Fruit fly (Drosophila melanogaster) whole organism, embryonic: ENCODE measurements around the gene Eig71Ei.

Experiments
- ATbp ChIP-seq: fragments of 200-800 bp; sonication (Bioruptor generic); optimal IDR thresholded peaks from 2 replicates; lab custom pipeline; 2017; ENCODE audit warnings: missing biosample characterization, mild to moderate bottlenecking, missing genetic modification characterization, missing genetic modification reagents
- Abd-B ChIP-seq: fragments of 200-800 bp; sonication (Bioruptor generic); optimal IDR thresholded peaks from 2 replicates; lab custom pipeline; 2018; ENCODE audit warnings: missing biosample characterization, mild to moderate bottlenecking, missing genetic modification characterization, moderate library complexity
- CG10267 ChIP-seq: fragments of 200-800 bp; sonication (Bioruptor generic); optimal IDR thresholded peaks from 2 replicates; lab custom pipeline; 2018; ENCODE audit warnings: missing biosample characterization, mild to moderate bottlenecking, missing genetic modification characterization, moderate library complexity
- CG10462 ChIP-seq: fragments of 200-800 bp; sonication (Bioruptor generic); optimal IDR thresholded peaks from 2 replicates; lab custom pipeline; 2016; ENCODE audit warnings: missing biosample characterization, missing genetic modification characterization
- CG11560 ChIP-seq: fragments of 200-800 bp; sonication (Bioruptor generic); IDR thresholded peaks from 3 replicates; pipeline ENCODE4 v1.3.6; 2022; ENCODE audit warnings: missing biosample characterization, missing genetic modification characterization
- CG12071 ChIP-seq: fragments of 200-800 bp; sonication (Bioruptor generic); optimal IDR thresholded peaks from 3 replicates; lab custom pipeline; 2018; ENCODE audit warnings: missing biosample characterization, mild to moderate bottlenecking, missing genetic modification characterization
- CG12236 ChIP-seq: fragments of 200-800 bp; sonication (Bioruptor generic); optimal IDR thresholded peaks from 2 replicates; lab custom pipeline; 2016; ENCODE audit warnings: missing biosample characterization, missing genetic modification characterization
- CG13424 ChIP-seq: fragments of 200-800 bp; sonication (Bioruptor generic); optimal IDR thresholded peaks from 2 replicates; lab custom pipeline; 2019; ENCODE audit warnings: missing biosample characterization, mild to moderate bottlenecking, missing genetic modification characterization, moderate library complexity
- CG14710 ChIP-seq: fragments of 200-800 bp; sonication (Bioruptor generic); optimal IDR thresholded peaks from 3 replicates; lab custom pipeline; 2019; ENCODE audit warnings: missing biosample characterization, mild to moderate bottlenecking, missing genetic modification characterization, moderate library complexity
- CG15269 ChIP-seq: fragments of 200-800 bp; sonication (Bioruptor generic); optimal IDR thresholded peaks from 2 replicates; lab custom pipeline; 2018; ENCODE audit warnings: missing biosample characterization, mild to moderate bottlenecking, missing genetic modification characterization, moderate library complexity
- CG15601 ChIP-seq: fragments of 200-800 bp; sonication (Bioruptor generic); optimal IDR thresholded peaks from 3 replicates; lab custom pipeline; 2019; ENCODE audit warnings: missing biosample characterization, mild to moderate bottlenecking, missing genetic modification characterization, moderate library complexity
- CG17359 ChIP-seq: fragments of 200-800 bp; sonication (Bioruptor generic); optimal IDR thresholded peaks from 3 replicates; lab custom pipeline; 2018; ENCODE audit warnings: missing biosample characterization, mild to moderate bottlenecking, missing genetic modification characterization, moderate library complexity
- CG17829 ChIP-seq: fragments of 200-800 bp; optimal IDR thresholded peaks from 2 replicates; lab custom pipeline; 2019; ENCODE audit warnings: missing biosample characterization, mild to moderate bottlenecking, missing genetic modification characterization, moderate library complexity
- CG2678 ChIP-seq: fragments of 200-800 bp; sonication (Bioruptor generic); optimal IDR thresholded peaks from 3 replicates; lab custom pipeline; 2019; ENCODE audit warnings: missing biosample characterization, mild to moderate bottlenecking, missing genetic modification characterization, moderate library complexity
- CG31365 ChIP-seq: fragments of 200-800 bp; sonication (Bioruptor generic); optimal IDR thresholded peaks from 2 replicates; lab custom pipeline; 2018; ENCODE audit warnings: missing biosample characterization, mild to moderate bottlenecking, missing genetic modification characterization
- CG31441 ChIP-seq: fragments of 200-800 bp; sonication (Bioruptor generic); IDR thresholded peaks from 2 replicates; pipeline ENCODE4 v1.3.6; 2022; ENCODE audit warnings: missing biosample characterization, missing genetic modification characterization
- CG34224 ChIP-seq: fragments of 200-800 bp; sonication (Bioruptor generic); IDR thresholded peaks from 3 replicates; pipeline ENCODE4 v1.3.6; 2022; ENCODE audit warnings: missing biosample characterization, missing genetic modification characterization; ENCODE audit not compliant: partially characterized antibody
- CG4730 ChIP-seq: fragments of 200-800 bp; sonication (Bioruptor generic); IDR thresholded peaks from 2 replicates; pipeline ENCODE4 v1.3.6; 2022; ENCODE audit warnings: missing biosample characterization, missing genetic modification characterization
- Dfd ChIP-seq, 2 experiments: fragments of >200 bp; optimal IDR thresholded peaks; 2 replicates each; lab custom pipeline; 2017; ENCODE audit warnings: missing biosample characterization in 2 of 2, missing genetic modification characterization in 2 of 2
- Drgx ChIP-seq: fragments of 200-800 bp; sonication (Bioruptor generic); IDR thresholded peaks from 2 replicates; pipeline ENCODE4 v1.3.6; 2022; ENCODE audit warnings: missing biosample characterization, missing genetic modification characterization
- GATAe ChIP-seq: fragments of 200-800 bp; sonication (Bioruptor generic); conservative IDR thresholded peaks from 2 replicates; pipeline ENCODE4 v1.3.6; 2022; ENCODE audit warnings: missing biosample characterization, missing genetic modification characterization
- Gug ChIP-seq: fragments of 200-800 bp; sonication (Bioruptor generic); IDR thresholded peaks from 4 replicates; pipeline ENCODE4 v1.3.6; 2022; ENCODE audit warnings: missing biosample characterization, missing genetic modification characterization
- HLH54F ChIP-seq: fragments of 200-800 bp; sonication (Bioruptor generic); optimal IDR thresholded peaks from 3 replicates; lab custom pipeline; 2016; ENCODE audit warnings: missing biosample characterization, missing genetic modification characterization
- Hr3 ChIP-seq: fragments of 200-800 bp; sonication (Bioruptor generic); optimal IDR thresholded peaks from 3 replicates; lab custom pipeline; 2016; ENCODE audit warnings: missing biosample characterization, missing genetic modification characterization
- Hr39 ChIP-seq: fragments of >200 bp; optimal IDR thresholded peaks from 2 replicates; lab custom pipeline; 2017
- Mad ChIP-seq: fragments of 200-800 bp; sonication (Bioruptor generic); optimal IDR thresholded peaks from 2 replicates; lab custom pipeline; 2016; ENCODE audit warnings: missing biosample characterization, missing genetic modification characterization
- Med ChIP-seq: fragments of 200-800 bp; sonication (Bioruptor generic); peaks from one replicate; lab custom pipeline; 2016; ENCODE audit warnings: missing biosample characterization, missing genetic modification characterization, mild to moderate bottlenecking, inconsistent platforms, moderate library complexity
- Mrtf ChIP-seq: fragments of 200-800 bp; sonication (Bioruptor generic); IDR thresholded peaks from 3 replicates; pipeline ENCODE4 v1.3.6; 2022; ENCODE audit warnings: missing biosample characterization, missing genetic modification characterization
- Pdp1 ChIP-seq, 2 experiments: fragments of 200-800 bp; sonication (Bioruptor generic); optimal IDR thresholded peaks; 3 replicates each; lab custom pipeline; 2016; ENCODE audit warnings: missing biosample characterization in 2 of 2, missing genetic modification characterization in 2 of 2, mild to moderate bottlenecking in 1 of 2, moderate library complexity in 1 of 2
- Rfx ChIP-seq: fragments of 200-800 bp; sonication (Bioruptor generic); IDR thresholded peaks from 2 replicates; pipeline ENCODE4 v1.3.6; 2022; ENCODE audit warnings: missing biosample characterization, missing genetic modification characterization
- Rx ChIP-seq: fragments of 200-800 bp; sonication (Bioruptor generic); IDR thresholded peaks from 2 replicates; pipeline ENCODE4 v1.3.6; 2022; ENCODE audit warnings: missing biosample characterization, missing genetic modification characterization
- ab ChIP-seq: fragments of 200-800 bp; sonication (Bioruptor generic); optimal IDR thresholded peaks from 2 replicates; lab custom pipeline; 2016; ENCODE audit warnings: missing biosample characterization, missing genetic modification characterization
- bsh ChIP-seq, 2 experiments: fragments of 200-800 bp; sonication (Bioruptor generic); optimal IDR thresholded peaks; 2 replicates each; lab custom pipeline; 2017 to 2018; ENCODE audit warnings: mild to moderate bottlenecking in 2 of 2, missing biosample characterization in 2 of 2, missing genetic modification characterization in 2 of 2, moderate library complexity in 1 of 2
- cato ChIP-seq: fragments of 200-800 bp; sonication (Bioruptor generic); optimal IDR thresholded peaks from 2 replicates; lab custom pipeline; 2016; ENCODE audit warnings: missing biosample characterization, missing genetic modification characterization, borderline replicate concordance
- chm ChIP-seq: fragments of 200-800 bp; sonication (Bioruptor generic); IDR thresholded peaks from 2 replicates; pipeline ENCODE4 v1.3.6; 2022; ENCODE audit warnings: missing biosample characterization, missing genetic modification characterization
- dpn ChIP-seq, 2 experiments: fragments of 200-800 bp; sonication (Bioruptor generic); optimal IDR thresholded peaks; 3 replicates each; lab custom pipeline; 2016; ENCODE audit warnings: missing biosample characterization in 2 of 2, missing genetic modification characterization in 2 of 2
- ftz-f1 ChIP-seq: fragments of 200-800 bp; sonication (Bioruptor generic); optimal IDR thresholded peaks from 2 replicates; lab custom pipeline; 2016; ENCODE audit warnings: missing biosample characterization, missing genetic modification characterization
- gem ChIP-seq: fragments of 200-800 bp; sonication (Bioruptor generic); optimal IDR thresholded peaks from 2 replicates; lab custom pipeline; 2019; ENCODE audit warnings: missing biosample characterization, mild to moderate bottlenecking, missing genetic modification characterization, moderate library complexity
- gfzf ChIP-seq: fragments of 200-800 bp; sonication (Bioruptor generic); optimal IDR thresholded peaks from 2 replicates; lab custom pipeline; 2016; ENCODE audit warnings: missing biosample characterization, mild to moderate bottlenecking, missing genetic modification characterization, moderate library complexity
- gro ChIP-seq: fragments of 200-800 bp; sonication (Bioruptor generic); optimal IDR thresholded peaks from 2 replicates; lab custom pipeline; 2016; ENCODE audit warnings: missing biosample characterization, missing genetic modification characterization
- insv ChIP-seq, 2 experiments: fragments of 200-800 bp; sonication (Bioruptor generic); optimal IDR thresholded peaks; 3 replicates each; lab custom pipeline; 2016 to 2018; ENCODE audit warnings: missing biosample characterization in 2 of 2, missing genetic modification characterization in 2 of 2
- kah ChIP-seq: fragments of 200-800 bp; sonication (Bioruptor generic); optimal IDR thresholded peaks from 2 replicates; lab custom pipeline; 2018; ENCODE audit warnings: missing biosample characterization, mild to moderate bottlenecking, missing genetic modification characterization
- nerfin-1 ChIP-seq: fragments of 200-800 bp; sonication (Bioruptor generic); optimal IDR thresholded peaks from 3 replicates; lab custom pipeline; 2019; ENCODE audit warnings: missing biosample characterization, mild to moderate bottlenecking, missing genetic modification characterization, moderate library complexity
- nmo ChIP-seq: fragments of 200-800 bp; sonication (Bioruptor generic); optimal IDR thresholded peaks from 2 replicates; lab custom pipeline; 2018; ENCODE audit warnings: missing biosample characterization, mild to moderate bottlenecking, missing genetic modification characterization, moderate library complexity
- pfk ChIP-seq: fragments of 200-800 bp; sonication (Bioruptor generic); optimal IDR thresholded peaks from 2 replicates; lab custom pipeline; 2018; ENCODE audit warnings: missing biosample characterization, mild to moderate bottlenecking, missing genetic modification characterization, moderate library complexity
- ranshi ChIP-seq: fragments of 200-800 bp; sonication (Bioruptor generic); IDR thresholded peaks from 2 replicates; pipeline ENCODE4 v1.3.6; 2022; ENCODE audit warnings: missing biosample characterization, missing genetic modification characterization
- row ChIP-seq: fragments of 200-800 bp; sonication (Bioruptor generic); IDR thresholded peaks from 3 replicates; pipeline ENCODE4 v1.3.6; 2022; ENCODE audit warnings: missing biosample characterization, missing genetic modification characterization
- sd ChIP-seq: fragments of 200-800 bp; sonication (Bioruptor generic); optimal IDR thresholded peaks from 3 replicates; lab custom pipeline; 2018; ENCODE audit warnings: missing biosample characterization, mild to moderate bottlenecking, missing genetic modification characterization, moderate library complexity
- slou ChIP-seq: fragments of 200-800 bp; sonication (Bioruptor generic); optimal IDR thresholded peaks from 3 replicates; lab custom pipeline; 2016; ENCODE audit warnings: missing biosample characterization, missing genetic modification characterization
- ssp ChIP-seq: fragments of 200-800 bp; sonication (Bioruptor generic); IDR thresholded peaks from 2 replicates; pipeline ENCODE4 v1.3.6; 2022; ENCODE audit warnings: missing biosample characterization, missing genetic modification characterization
- tin ChIP-seq: fragments of 200-800 bp; sonication (Bioruptor generic); optimal IDR thresholded peaks from 3 replicates; lab custom pipeline; 2016; ENCODE audit warnings: missing biosample characterization, missing genetic modification characterization

Gene Eig71Ei

dm6 chr3L:15700338-15700966 is 40.9 kb downstream of the Eig71Ei start (continued):
- TF ChIP-seq HLH54F (GFP tag; lab: Kevin White, UChicago), result no peak
- TF ChIP-seq Rfx (GFP tag; lab: Robert Waterston, UW), result no peak
- TF ChIP-seq tin, result no peak
- TF ChIP-seq bsh (GFP tag; optimal IDR thresholded peaks at IDR 0.05; lab: Kevin White, UChicago), result peak; percentile 55 to 59
- TF ChIP-seq ranshi (GFP tag; lab: Robert Waterston, UW), result no peak
- peak; percentile 72 for TF ChIP-seq CG14710 (tag; lab: Kevin White, UChicago)
- no peak for TF ChIP-seq Drgx (GFP tag; lab: Robert Waterston, UW)
- no peak for TF ChIP-seq nerfin-1 (tag; lab: Kevin White, UChicago)
- TF ChIP-seq Mad (GFP tag; lab: Kevin White, UChicago), result no peak
- peak; percentile 66 for TF ChIP-seq CG15601 (tag; lab: Kevin White, UChicago)
- no peak for TF ChIP-seq Gug (GFP tag; lab: Robert Waterston, UW)
- TF ChIP-seq CG10462 (GFP tag; lab: Kevin White, UChicago), result peak; percentile 29
- TF ChIP-seq Mrtf (GFP tag; lab: Robert Waterston, UW), result no peak
- TF ChIP-seq cato (GFP tag; lab: Kevin White, UChicago), result no peak
- TF ChIP-seq CG31365 (tag; lab: Kevin White, UChicago), result no peak
- peak; percentile 82 for TF ChIP-seq nmo (GFP tag; lab: Kevin White, UChicago)
- TF ChIP-seq Hr3 (GFP tag; lab: Kevin White, UChicago), result peak; percentile 26
- TF ChIP-seq CG13424, result peak; percentile 42
- TF ChIP-seq ssp, result no peak
- no peak for TF ChIP-seq CG15269
- TF ChIP-seq kah (GFP tag; lab: Kevin White, UChicago), result no peak
- TF ChIP-seq pfk, result no peak
- no peak for TF ChIP-seq CG11560 (tag; lab: Robert Waterston, UW)
- no peak for TF ChIP-seq sd (tag; lab: Kevin White, UChicago)
- no peak for TF ChIP-seq ab (GFP tag; lab: Kevin White, UChicago)
- TF ChIP-seq CG12236 (GFP tag; lab: Kevin White, UChicago), result no peak
- TF ChIP-seq dpn (GFP tag; optimal IDR thresholded peaks at IDR 0.05; lab: Kevin White, UChicago), result no peak
- TF ChIP-seq chm, result no peak
- TF ChIP-seq Abd-B (GFP tag; lab: Kevin White, UChicago), result peak; percentile 48
- TF ChIP-seq CG17359 (tag; lab: Kevin White, UChicago), result no peak
- TF ChIP-seq CG12071 (GFP tag; lab: Kevin White, UChicago), result no peak
- no peak for TF ChIP-seq Med (GFP tag; lab: Kevin White, UChicago)
- TF ChIP-seq Dfd (GFP tag; optimal IDR thresholded peaks at IDR 0.05; lab: Kevin White, UChicago), result no peak
- TF ChIP-seq CG10267 (tag; lab: Kevin White, UChicago), result peak; percentile 60
- TF ChIP-seq CG31441 (GFP tag; lab: Robert Waterston, UW), result peak; percentile 49; the same call in 1 of the 2 replicates
- no peak for TF ChIP-seq Rx
- TF ChIP-seq Pdp1 (GFP tag; optimal IDR thresholded peaks at IDR 0.05; lab: Kevin White, UChicago), result no peak
- TF ChIP-seq row (GFP tag; lab: Robert Waterston, UW), result peak; percentile 62
- TF ChIP-seq slou (GFP tag; lab: Kevin White, UChicago), result no peak
- no peak for TF ChIP-seq CG2678 (tag; lab: Kevin White, UChicago)
- TF ChIP-seq CG34224 (GFP tag; lab: Robert Waterston, UW), result no peak
- peak; percentile 58 for TF ChIP-seq CG17829
- no peak for TF ChIP-seq gro (GFP tag; lab: Kevin White, UChicago)
- TF ChIP-seq ATbp, result no peak
- TF ChIP-seq GATAe (GFP tag; lab: Robert Waterston, UW), result no peak
- no peak for TF ChIP-seq insv (GFP tag; optimal IDR thresholded peaks at IDR 0.05; lab: Kevin White, UChicago)
- no peak for TF ChIP-seq gfzf
- TF ChIP-seq Hr39 (lab: Kevin White, UChicago), result no peak
- TF ChIP-seq gem (tag; lab: Kevin White, UChicago), result peak; percentile 83
- TF ChIP-seq CG4730 (GFP tag; lab: Robert Waterston, UW), result no peak
- TF ChIP-seq ftz-f1, result no peak
